Worm (Caenorhabditis elegans) whole organism, mixed stage, embryonic: ENCODE measurements around the gene flap-1.
A peak's percentile ranks its signal among the peaks of the same experiment; 100 is the strongest.

Source experiments
- lin-13 ChIP-seq: fragments of 150-350 bp; optimal IDR thresholded peaks from 2 replicates; lab custom pipeline; 2014; ENCODE audit warnings: missing biosample characterization, missing genetic modification characterization
- lsy-2 ChIP-seq: fragments of 150-350 bp; optimal IDR thresholded peaks from 2 replicates; lab custom pipeline; 2014; ENCODE audit warnings: missing biosample characterization, missing genetic modification characterization
- nhr-2 ChIP-seq: fragments of 150-350 bp; optimal IDR thresholded peaks from 2 replicates; lab custom pipeline; 2014; ENCODE audit warnings: missing biosample characterization, missing genetic modification characterization
- pha-4 ChIP-seq: fragments of 150-350 bp; optimal IDR thresholded peaks from 2 replicates; lab custom pipeline; 2018; ENCODE audit warnings: missing biosample characterization, missing genetic modification reagents, missing genetic modification characterization

DNA sequence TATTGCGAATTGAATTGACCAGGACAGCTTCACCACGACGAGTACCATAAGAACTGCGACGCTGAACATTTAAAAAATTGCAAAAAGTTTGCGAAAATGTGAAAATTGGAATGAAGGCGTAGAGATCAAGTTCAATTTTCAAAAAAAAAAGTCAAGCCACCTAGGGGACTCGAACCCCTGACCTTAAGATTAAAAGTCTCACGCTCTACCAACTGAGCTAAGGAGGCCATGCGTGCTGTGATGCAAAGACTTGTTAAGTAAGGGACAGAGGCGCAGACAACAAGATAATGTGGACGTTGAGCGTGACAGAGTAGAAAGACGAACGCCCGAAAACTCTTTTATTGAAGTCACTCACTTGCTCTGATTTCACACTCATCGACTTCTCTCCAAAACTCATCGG lies 41.1 kb downstream of the flap-1 start:
- TF ChIP-seq lin-13 (tag; lab: Kevin White, UChicago) = peak; percentile 16
- peak; percentile 45 for TF ChIP-seq lsy-2 (tag; lab: Kevin White, UChicago)
- no peak for TF ChIP-seq pha-4 (tag; lab: Kevin White, UChicago)
- no peak for TF ChIP-seq nhr-2 (tag; lab: Kevin White, UChicago)
